Worm (Caenorhabditis elegans): ENCODE data around the gene C16C10.2.

Gene C16C10.2

ce11 chrIII:4170903-4171377 is 7.5 kb downstream of the C16C10.2 start, which contains the start of the genes rnf-121 and C16C10.4 (continued):
- TF ChIP-seq madf-3 (GFP tag; IDR thresholded peaks at IDR 0.05): no peak
- TF ChIP-seq egl-44 (GFP tag; IDR thresholded peaks at IDR 0.05): no peak
- TF ChIP-seq gei-17 (GFP tag; optimal IDR thresholded peaks at IDR 0.05): no peak
- no peak for TF ChIP-seq hlh-12 (tag; optimal IDR thresholded peaks at IDR 0.05)
- TF ChIP-seq unc-130 (GFP tag; optimal IDR thresholded peaks at IDR 0.05): peak; percentile 73
- no peak for TF ChIP-seq Y53G8AR.9 (GFP tag; conservative IDR thresholded peaks at IDR 0.05)
- no peak for TF ChIP-seq T26A5.8 (tag; optimal IDR thresholded peaks at IDR 0.05)
- no peak for TF ChIP-seq lag-1 (GFP tag; IDR thresholded peaks at IDR 0.05)
- TF ChIP-seq F57A8.1 (GFP tag; optimal IDR thresholded peaks at IDR 0.05): no peak
- peak; percentile 26 for TF ChIP-seq efl-1 (GFP tag; optimal IDR thresholded peaks at IDR 0.05)
- no peak for TF ChIP-seq atf-7 (tag; optimal IDR thresholded peaks at IDR 0.05)
- TF ChIP-seq ceh-79 (tag; optimal IDR thresholded peaks at IDR 0.05): no peak
- TF ChIP-seq ceh-27 (GFP tag; optimal IDR thresholded peaks at IDR 0.05): no peak
- no peak for TF ChIP-seq C17E4.6 (GFP tag; IDR thresholded peaks at IDR 0.05)
- peak; percentile 20; the same call in 1 of the 2 replicates for TF ChIP-seq B0336.3 (GFP tag; IDR thresholded peaks at IDR 0.05)
- no peak for TF ChIP-seq nhr-27 (tag; optimal IDR thresholded peaks at IDR 0.05)
- no peak for TF ChIP-seq zfh-2 (GFP tag; conservative IDR thresholded peaks at IDR 0.05)
- TF ChIP-seq egl-18 (GFP tag; IDR thresholded peaks at IDR 0.05): no peak
- no peak for TF ChIP-seq fkh-3 (tag; optimal IDR thresholded peaks at IDR 0.05)
- no peak for TF ChIP-seq ets-4 (GFP tag; optimal IDR thresholded peaks at IDR 0.05)
- no peak for TF ChIP-seq chd-7 (tag; optimal IDR thresholded peaks at IDR 0.05)
- no peak for TF ChIP-seq F39B2.1 (GFP tag; IDR thresholded peaks at IDR 0.05)
- TF ChIP-seq F37B4.10 (GFP tag; IDR thresholded peaks at IDR 0.05): no peak
- peak in 1 of 3 experiments; percentile 25 for TF ChIP-seq lin-35 (GFP tag; optimal IDR thresholded peaks at IDR 0.05)
- no peak for TF ChIP-seq hlh-26 (GFP tag; conservative IDR thresholded peaks at IDR 0.05)
- no peak for TF ChIP-seq egrh-3 (GFP tag; IDR thresholded peaks at IDR 0.05)
- peak; percentile 38 for TF ChIP-seq madf-8 (GFP tag; conservative IDR thresholded peaks at IDR 0.05)
- TF ChIP-seq pbrm-1 (GFP tag; IDR thresholded peaks at IDR 0.05): peak; percentile 31; the same call in 1 of the 2 replicates
- TF ChIP-seq hmg-20 (GFP tag; IDR thresholded peaks at IDR 0.05): no peak
- TF ChIP-seq let-526 (GFP tag; IDR thresholded peaks at IDR 0.05): no peak
- TF ChIP-seq Y56A3A.18 (GFP tag; IDR thresholded peaks at IDR 0.05): no peak
- no peak for TF ChIP-seq F55B11.4 (tag; optimal IDR thresholded peaks at IDR 0.05; ENCODE audit: borderline replicate concordance, insufficient read depth)
- TF ChIP-seq nfyb-1 (GFP tag; IDR thresholded peaks at IDR 0.05): peak; percentile 77; the same call in 1 of the 2 replicates
- peak; percentile 57; the same call in 1 of the 2 replicates for TF ChIP-seq rcor-1 (GFP tag; IDR thresholded peaks at IDR 0.05)
- TF ChIP-seq somi-1 (GFP tag; optimal IDR thresholded peaks at IDR 0.05): no peak
- TF ChIP-seq madf-10 (tag; optimal IDR thresholded peaks at IDR 0.05): peak; percentile 45
- TF ChIP-seq B0035.1 (tag; optimal IDR thresholded peaks at IDR 0.05): no peak
- TF ChIP-seq K11D2.4 (GFP tag; IDR thresholded peaks at IDR 0.05): no peak
- no peak for TF ChIP-seq nfya-2 (GFP tag; IDR thresholded peaks at IDR 0.05)
- TF ChIP-seq mes-4 (tag; optimal IDR thresholded peaks at IDR 0.05): no peak
- peak; percentile 38 for TF ChIP-seq tlf-1 (GFP tag; optimal IDR thresholded peaks at IDR 0.05)
- TF ChIP-seq ZK185.1 (tag; optimal IDR thresholded peaks at IDR 0.05; ENCODE audit: poor library complexity, severe bottlenecking): peak; percentile 86
